Fruit fly (Drosophila melanogaster): ENCODE results near the gene ScsbetaA.

The ScsbetaA gene

dm6 chr3R:8971794-8972193 lies 33.3 kb downstream of the ScsbetaA start (continued):
- peak; percentile 38; the same call in 1 of the 2 replicates for TF ChIP-seq Drgx (GFP tag; IDR thresholded peaks at IDR 0.05)

DNA sequence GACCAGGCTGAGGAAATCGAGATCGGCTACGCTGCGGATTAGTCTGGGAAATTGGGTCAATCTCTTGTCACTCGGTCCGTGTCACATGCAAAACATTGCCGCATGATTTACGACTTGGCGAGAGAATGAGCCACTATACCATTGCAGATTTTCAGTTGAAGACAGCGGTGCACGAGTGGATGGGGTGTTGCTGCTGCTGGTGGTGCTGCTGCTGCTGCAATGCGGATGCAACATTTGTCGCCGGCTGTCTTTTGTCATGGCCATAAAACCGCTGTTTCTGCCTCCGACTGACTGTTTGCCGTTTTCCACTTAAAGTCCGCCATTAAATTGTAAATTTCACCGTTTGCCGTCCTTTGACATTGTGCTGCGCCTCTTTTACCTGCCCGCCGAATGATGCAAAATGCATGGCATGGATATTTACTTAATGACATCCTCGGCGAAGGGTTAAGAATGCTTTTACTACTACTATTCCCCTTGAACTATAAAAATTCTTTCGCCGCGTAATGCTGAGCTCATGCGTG lies 37.6 kb downstream of the ScsbetaA start:
- TF ChIP-seq pita (GFP tag; optimal IDR thresholded peaks at IDR 0.05) (no peak), CG15479 (GFP tag; optimal IDR thresholded peaks at IDR 0.05) (peak; percentile 32), D (optimal IDR thresholded peaks at IDR 0.05) (no peak), D (GFP tag; optimal IDR thresholded peaks at IDR 0.05) (no peak), cad (GFP tag; optimal IDR thresholded peaks at IDR 0.05) (peak; percentile 98), Kr (GFP tag; optimal IDR thresholded peaks at IDR 0.05) (peak; percentile 33), stc (GFP tag; IDR thresholded peaks at IDR 0.05) (no peak), zen (tag; optimal IDR thresholded peaks at IDR 0.05) (peak; percentile 82), tll (GFP tag; optimal IDR thresholded peaks at IDR 0.05) (peak in 1 of 2 experiments; percentile 96), CG4360 (GFP tag; IDR thresholded peaks at IDR 0.05) (no peak), CG2875 (GFP tag; optimal IDR thresholded peaks at IDR 0.05) (no peak), grn (GFP tag; optimal IDR thresholded peaks at IDR 0.05) (no peak), toy (GFP tag; IDR thresholded peaks at IDR 0.05) (no peak), Hr39 (optimal IDR thresholded peaks at IDR 0.05) (peak; percentile 14)

dm6 chr3R:8978768-8979167 lies 40.2 kb downstream of the ScsbetaA start:
- TF ChIP-seq kay (GFP tag; optimal IDR thresholded peaks at IDR 0.05) (no peak), tgo (GFP tag; IDR thresholded peaks at IDR 0.05) (peak; percentile 70), CG43689 (GFP tag; IDR thresholded peaks at IDR 0.05) (no peak), lbe (GFP tag; optimal IDR thresholded peaks at IDR 0.05) (peak; percentile 40), CG11560 (tag; IDR thresholded peaks at IDR 0.05) (0 out of 3 replicates have a peak, but pooled peaks have one; percentile 27), D19A (tag; optimal IDR thresholded peaks at IDR 0.05) (peak; percentile 82), CG1602 (GFP tag; optimal IDR thresholded peaks at IDR 0.05) (peak; percentile 14), H15 (GFP tag; IDR thresholded peaks at IDR 0.05) (peak; percentile 63; the same call in 2 of the 3 replicates), CG1792 (GFP tag; optimal IDR thresholded peaks at IDR 0.05) (no peak), Mrtf (GFP tag; IDR thresholded peaks at IDR 0.05) (no peak), CG9817 (tag; optimal IDR thresholded peaks at IDR 0.05) (peak; percentile 11), Blimp-1 (GFP tag; optimal IDR thresholded peaks at IDR 0.05) (peak; percentile 79), CG2120 (GFP tag; optimal IDR thresholded peaks at IDR 0.05) (no peak), jumu (GFP tag; optimal IDR thresholded peaks at IDR 0.05) (no peak), CG2202 (tag; optimal IDR thresholded peaks at IDR 0.05) (no peak), ara (GFP tag; IDR thresholded peaks at IDR 0.05) (peak; percentile 53; the same call in 1 of the 2 replicates), unpg (GFP tag; optimal IDR thresholded peaks at IDR 0.05) (peak; percentile 41), CG2678 (tag; optimal IDR thresholded peaks at IDR 0.05) (peak; percentile 64), dmrt99B (tag; optimal IDR thresholded peaks at IDR 0.05) (peak; percentile 72), ewg (GFP tag; optimal IDR thresholded peaks at IDR 0.05) (peak; percentile 31), fd96Cb (tag; optimal IDR thresholded peaks at IDR 0.05) (peak; percentile 58), CG12104 (GFP tag; optimal IDR thresholded peaks at IDR 0.05) (peak; percentile 1), CG2116 (GFP tag; optimal IDR thresholded peaks at IDR 0.05) (no peak), CG10267 (tag; optimal IDR thresholded peaks at IDR 0.05) (peak; percentile 35), Ets97D (GFP tag; optimal IDR thresholded peaks at IDR 0.05) (no peak), CG12391 (tag; optimal IDR thresholded peaks at IDR 0.05) (peak; percentile 32), CG15269 (tag; optimal IDR thresholded peaks at IDR 0.05) (peak; percentile 34), CG18262 (tag; optimal IDR thresholded peaks at IDR 0.05) (peak; percentile 23), nau (GFP tag; optimal IDR thresholded peaks at IDR 0.05) (no peak), stc (GFP tag; IDR thresholded peaks at IDR 0.05) (peak; percentile 65; the same call in 1 of the 2 replicates), B-H1 (GFP tag; IDR thresholded peaks at IDR 0.05) (peak; percentile 24; the same call in 1 of the 3 replicates), so (GFP tag; IDR thresholded peaks at IDR 0.05) (peak; percentile 42; the same call in 1 of the 3 replicates), Nf-YA (GFP tag; IDR thresholded peaks at IDR 0.05) (no peak), BtbVII (GFP tag; optimal IDR thresholded peaks at IDR 0.05) (no peak)
